Fruit fly (Drosophila melanogaster) whole organism, embryonic: ENCODE results near the gene CG4645.

ENCODE experiments used
- Adf1 ChIP-seq: fragments of 200-800 bp; sonication (Bioruptor generic); IDR thresholded peaks from 2 replicates; pipeline ENCODE4 v1.3.6; 2022; ENCODE audit warnings: missing biosample characterization, missing genetic modification characterization
- Aef1 ChIP-seq: fragments of 200-800 bp; sonication (Bioruptor generic); IDR thresholded peaks from 3 replicates; pipeline ENCODE4 v1.3.6; 2022; ENCODE audit warnings: missing biosample characterization, missing genetic modification characterization
- BtbVII ChIP-seq: fragments of 200-800 bp; sonication (Bioruptor generic); optimal IDR thresholded peaks from 3 replicates; lab custom pipeline; 2017; ENCODE audit warnings: missing biosample characterization, mild to moderate bottlenecking, missing genetic modification characterization
- C15 ChIP-seq: fragments of 200-800 bp; sonication (Bioruptor generic); IDR thresholded peaks from 3 replicates; pipeline ENCODE4 v1.3.6; 2022; ENCODE audit warnings: missing biosample characterization, missing genetic modification characterization
- CG10543 ChIP-seq: fragments of 200-800 bp; sonication (Bioruptor generic); optimal IDR thresholded peaks from 3 replicates; lab custom pipeline; 2017; ENCODE audit warnings: missing biosample characterization, mild to moderate bottlenecking, missing genetic modification characterization, moderate library complexity
- CG10959 ChIP-seq: fragments of 200-800 bp; sonication (Bioruptor generic); IDR thresholded peaks from 2 replicates; pipeline ENCODE4 v1.3.6; 2022; ENCODE audit warnings: missing biosample characterization, missing genetic modification characterization
- CG11695 ChIP-seq: fragments of 200-800 bp; sonication (Bioruptor generic); IDR thresholded peaks from 3 replicates; pipeline ENCODE4 v1.3.6; 2022; ENCODE audit warnings: missing biosample characterization, missing genetic modification characterization
- CG12659 ChIP-seq: fragments of 200-800 bp; sonication (Bioruptor generic); optimal IDR thresholded peaks from 3 replicates; lab custom pipeline; 2017; ENCODE audit warnings: mild to moderate bottlenecking, missing biosample characterization, missing genetic modification reagents, missing genetic modification characterization
- CG12744 ChIP-seq: fragments of 200-800 bp; sonication (Bioruptor generic); optimal IDR thresholded peaks from 2 replicates; lab custom pipeline; 2016; ENCODE audit warnings: missing biosample characterization, missing genetic modification characterization
- CG13894 ChIP-seq: fragments of 200-800 bp; sonication (Bioruptor generic); optimal IDR thresholded peaks from 3 replicates; lab custom pipeline; 2018; ENCODE audit warnings: missing biosample characterization, mild to moderate bottlenecking, missing genetic modification characterization, moderate library complexity
- CG14710 ChIP-seq: fragments of 200-800 bp; sonication (Bioruptor generic); optimal IDR thresholded peaks from 3 replicates; lab custom pipeline; 2019; ENCODE audit warnings: missing biosample characterization, mild to moderate bottlenecking, missing genetic modification characterization, moderate library complexity
- CG17385 ChIP-seq: fragments of 200-800 bp; sonication (Bioruptor generic); optimal IDR thresholded peaks from 3 replicates; lab custom pipeline; 2018; ENCODE audit warnings: missing biosample characterization, mild to moderate bottlenecking, missing genetic modification characterization
- CG18011 ChIP-seq: fragments of 200-800 bp; sonication (Bioruptor generic); optimal IDR thresholded peaks from 2 replicates; lab custom pipeline; 2017; ENCODE audit warnings: missing biosample characterization, missing genetic modification characterization, mild to moderate bottlenecking, moderate library complexity, missing genotype
- CG1832 ChIP-seq: fragments of 200-800 bp; sonication (Bioruptor generic); optimal IDR thresholded peaks from 2 replicates; lab custom pipeline; 2017; ENCODE audit warnings: missing biosample characterization, mild to moderate bottlenecking, missing genetic modification characterization, inconsistent platforms
- CG18764 ChIP-seq: fragments of 200-800 bp; sonication (Bioruptor generic); optimal IDR thresholded peaks from 3 replicates; lab custom pipeline; 2016; ENCODE audit warnings: missing biosample characterization, missing genetic modification characterization
- CG30431 ChIP-seq: fragments of 200-800 bp; sonication (Bioruptor generic); optimal IDR thresholded peaks from 2 replicates; lab custom pipeline; 2017; ENCODE audit warnings: missing biosample characterization, missing genetic modification characterization
- CG3065 ChIP-seq: fragments of 200-800 bp; sonication (Bioruptor generic); optimal IDR thresholded peaks from 2 replicates; lab custom pipeline; 2016; ENCODE audit warnings: missing biosample characterization, missing genetic modification characterization
- CG31365 ChIP-seq: fragments of 200-800 bp; sonication (Bioruptor generic); optimal IDR thresholded peaks from 2 replicates; lab custom pipeline; 2018; ENCODE audit warnings: missing biosample characterization, mild to moderate bottlenecking, missing genetic modification characterization
- CG3281 ChIP-seq: fragments of 200-800 bp; sonication (Bioruptor generic); optimal IDR thresholded peaks from 3 replicates; lab custom pipeline; 2017; ENCODE audit warnings: missing biosample characterization, mild to moderate bottlenecking, missing genetic modification characterization
- CG4360 ChIP-seq: fragments of 200-800 bp; sonication (Bioruptor generic); IDR thresholded peaks from 2 replicates; pipeline ENCODE4 v1.3.6; 2022; ENCODE audit warnings: missing biosample characterization, missing genetic modification characterization
- CG5180 ChIP-seq: fragments of 200-800 bp; sonication (Bioruptor generic); optimal IDR thresholded peaks from 3 replicates; lab custom pipeline; 2017; ENCODE audit warnings: missing biosample characterization, missing genetic modification characterization, mild to moderate bottlenecking, moderate library complexity, missing genetic modification reagents
- CG6854 ChIP-seq: fragments of 200-800 bp; sonication (Bioruptor generic); optimal IDR thresholded peaks from 3 replicates; lab custom pipeline; 2017; ENCODE audit warnings: missing biosample characterization, mild to moderate bottlenecking, missing genetic modification characterization
- CG7357 ChIP-seq: fragments of 200-800 bp; sonication (Bioruptor generic); IDR thresholded peaks from 3 replicates; pipeline ENCODE4 v1.3.6; 2022; ENCODE audit warnings: missing biosample characterization, missing genetic modification characterization
- CG7372 ChIP-seq: fragments of 200-800 bp; sonication (Bioruptor generic); IDR thresholded peaks from 2 replicates; pipeline ENCODE4 v1.3.6; 2022; ENCODE audit warnings: missing biosample characterization, missing genetic modification characterization
- CG8765 ChIP-seq: fragments of 200-800 bp; sonication (Bioruptor generic); IDR thresholded peaks from 2 replicates; pipeline ENCODE4 v1.3.6; 2022; ENCODE audit warnings: missing biosample characterization, missing genetic modification characterization
- Deaf1 ChIP-seq: fragments of 200-800 bp; optimal IDR thresholded peaks from 3 replicates; lab custom pipeline; 2019; ENCODE audit warnings: missing biosample characterization, mild to moderate bottlenecking, missing genetic modification characterization, moderate library complexity
- HLH3B ChIP-seq: fragments of 200-800 bp; sonication (Bioruptor generic); IDR thresholded peaks from 2 replicates; pipeline ENCODE4 v1.3.6; 2022; ENCODE audit warnings: missing biosample characterization, missing genetic modification characterization
- Hmr ChIP-seq: fragments of 200-800 bp; sonication (Bioruptor generic); optimal IDR thresholded peaks from 3 replicates; lab custom pipeline; 2017; ENCODE audit warnings: mild to moderate bottlenecking, missing biosample characterization, missing genetic modification reagents, missing genetic modification characterization
- Hr3 ChIP-seq: fragments of 200-800 bp; sonication (Bioruptor generic); optimal IDR thresholded peaks from 3 replicates; lab custom pipeline; 2016; ENCODE audit warnings: missing biosample characterization, missing genetic modification characterization
- Hr39 ChIP-seq: fragments of >200 bp; optimal IDR thresholded peaks from 2 replicates; lab custom pipeline; 2017
- Hsf ChIP-seq: fragments of 200-800 bp; sonication (Bioruptor generic); optimal IDR thresholded peaks from 3 replicates; lab custom pipeline; 2016; ENCODE audit warnings: missing biosample characterization, missing genetic modification characterization
- Kr ChIP-seq: fragments of 200-800 bp; sonication (Bioruptor generic); optimal IDR thresholded peaks from 2 replicates; lab custom pipeline; 2017; ENCODE audit warnings: missing biosample characterization, mild to moderate bottlenecking, missing genetic modification characterization
- Lhr ChIP-seq: fragments of 200-800 bp; sonication (Bioruptor generic); optimal IDR thresholded peaks from 3 replicates; lab custom pipeline; 2017; ENCODE audit warnings: mild to moderate bottlenecking, missing biosample characterization, missing genetic modification reagents, missing genetic modification characterization
- Med ChIP-seq: fragments of 200-800 bp; sonication (Bioruptor generic); peaks from one replicate; lab custom pipeline; 2016; ENCODE audit warnings: missing biosample characterization, missing genetic modification characterization, mild to moderate bottlenecking, inconsistent platforms, moderate library complexity
- NC2β ChIP-seq: fragments of 200-800 bp; sonication (Bioruptor generic); optimal IDR thresholded peaks from 2 replicates; lab custom pipeline; 2016; ENCODE audit warnings: missing biosample characterization, missing genetic modification characterization
- NfI ChIP-seq: fragments of 200-800 bp; sonication (Bioruptor generic); optimal IDR thresholded peaks from 3 replicates; lab custom pipeline; 2018; ENCODE audit warnings: missing biosample characterization, mild to moderate bottlenecking, missing genetic modification characterization, moderate library complexity
- Sry-β ChIP-seq: fragments of 200-800 bp; sonication (Bioruptor generic); optimal IDR thresholded peaks from 2 replicates; lab custom pipeline; 2018; ENCODE audit warnings: missing biosample characterization, mild to moderate bottlenecking, missing genetic modification characterization, moderate library complexity
- Xrp1 ChIP-seq: fragments of 200-800 bp; sonication (Bioruptor generic); IDR thresholded peaks from 2 replicates; pipeline ENCODE4 v1.3.6; 2022; ENCODE audit warnings: missing biosample characterization, missing genetic modification characterization
- cwo ChIP-seq: fragments of 200-800 bp; sonication (Bioruptor generic); optimal IDR thresholded peaks from 3 replicates; lab custom pipeline; 2017; ENCODE audit warnings: missing biosample characterization, missing genetic modification characterization, mild to moderate bottlenecking, moderate library complexity, missing genetic modification reagents
- exex ChIP-seq: fragments of 200-800 bp; sonication (Bioruptor generic); optimal IDR thresholded peaks from 4 replicates; lab custom pipeline; 2018; ENCODE audit warnings: missing biosample characterization, mild to moderate bottlenecking, missing genetic modification characterization, moderate library complexity
- eyg ChIP-seq: fragments of 200-800 bp; sonication (Bioruptor generic); optimal IDR thresholded peaks from 3 replicates; lab custom pipeline; 2016; ENCODE audit warnings: missing biosample characterization, missing genetic modification characterization
- gcm2 ChIP-seq: fragments of 200-800 bp; sonication (Bioruptor generic); optimal IDR thresholded peaks from 2 replicates; lab custom pipeline; 2016; ENCODE audit warnings: missing biosample characterization, missing genetic modification characterization
- grau ChIP-seq: fragments of 200-800 bp; optimal IDR thresholded peaks from 3 replicates; lab custom pipeline; 2019; ENCODE audit warnings: missing biosample characterization, mild to moderate bottlenecking, missing genetic modification characterization, moderate library complexity
- kah ChIP-seq: fragments of 200-800 bp; sonication (Bioruptor generic); optimal IDR thresholded peaks from 2 replicates; lab custom pipeline; 2018; ENCODE audit warnings: missing biosample characterization, mild to moderate bottlenecking, missing genetic modification characterization
- lab ChIP-seq: fragments of 200-800 bp; sonication (Bioruptor generic); optimal IDR thresholded peaks from 3 replicates; lab custom pipeline; 2017; ENCODE audit warnings: missing biosample characterization, missing genetic modification characterization, mild to moderate bottlenecking, moderate library complexity, missing genetic modification reagents
- maf-S ChIP-seq: fragments of 200-800 bp; sonication (Bioruptor generic); optimal IDR thresholded peaks from 2 replicates; lab custom pipeline; 2016; ENCODE audit warnings: missing biosample characterization, missing genetic modification characterization
- nau ChIP-seq: fragments of 200-800 bp; sonication (Bioruptor generic); optimal IDR thresholded peaks from 3 replicates; lab custom pipeline; 2017; ENCODE audit warnings: missing biosample characterization, mild to moderate bottlenecking, missing genetic modification characterization, missing genetic modification reagents
- odd ChIP-seq: fragments of 200-800 bp; sonication (Bioruptor generic); optimal IDR thresholded peaks from 2 replicates; lab custom pipeline; 2017; ENCODE audit warnings: missing biosample characterization, mild to moderate bottlenecking, missing genetic modification characterization
- pfk ChIP-seq: fragments of 200-800 bp; sonication (Bioruptor generic); optimal IDR thresholded peaks from 2 replicates; lab custom pipeline; 2018; ENCODE audit warnings: missing biosample characterization, mild to moderate bottlenecking, missing genetic modification characterization, moderate library complexity
- pita ChIP-seq: fragments of 200-800 bp; sonication (Bioruptor generic); optimal IDR thresholded peaks from 2 replicates; lab custom pipeline; 2017; ENCODE audit warnings: missing biosample characterization, mild to moderate bottlenecking, missing genetic modification characterization
- sd ChIP-seq: fragments of 200-800 bp; sonication (Bioruptor generic); optimal IDR thresholded peaks from 3 replicates; lab custom pipeline; 2018; ENCODE audit warnings: missing biosample characterization, mild to moderate bottlenecking, missing genetic modification characterization, moderate library complexity
- vvl ChIP-seq: fragments of 200-800 bp; sonication (Bioruptor generic); IDR thresholded peaks from 2 replicates; pipeline ENCODE4 v1.3.6; 2022; ENCODE audit warnings: missing biosample characterization, missing genetic modification characterization

The CG4645 gene

DNA sequence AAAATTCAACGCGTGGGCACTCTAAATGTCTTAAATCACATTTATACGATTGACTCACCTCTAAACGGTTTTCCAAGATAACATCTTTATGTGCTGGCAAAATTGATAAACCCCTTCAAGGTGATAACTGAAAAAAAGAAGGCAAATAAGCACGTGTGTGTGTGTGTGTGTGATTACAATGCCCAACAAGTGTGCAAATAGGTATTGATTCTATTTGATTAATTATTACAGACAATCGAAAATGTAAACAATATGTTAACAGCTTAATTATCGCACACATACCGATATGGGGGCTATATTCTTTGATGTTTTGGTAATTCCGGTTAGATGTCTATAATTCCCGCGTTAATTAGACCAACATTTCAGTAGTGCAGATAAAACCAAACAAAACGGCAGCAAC lies 23.2 kb upstream of the CG4645 start (continued):
- TF ChIP-seq CG18764 (GFP tag; lab: Kevin White, UChicago): no peak
- no peak for TF ChIP-seq Sry-β (GFP tag; lab: Kevin White, UChicago)
- TF ChIP-seq vvl (GFP tag; lab: Robert Waterston, UW): no peak
- TF ChIP-seq NC2β (GFP tag; lab: Kevin White, UChicago): no peak
- TF ChIP-seq CG30431: no peak
- no peak for TF ChIP-seq CG7372 (GFP tag; lab: Robert Waterston, UW)
- peak; percentile 33 for TF ChIP-seq CG3281 (GFP tag; lab: Kevin White, UChicago)
- peak; percentile 40 for TF ChIP-seq BtbVII (GFP tag; lab: Kevin White, UChicago)
- no peak for TF ChIP-seq pita (GFP tag; lab: Kevin White, UChicago)
- peak; percentile 74 for TF ChIP-seq exex (tag; lab: Kevin White, UChicago)
- TF ChIP-seq CG14710 (tag; lab: Kevin White, UChicago): no peak
- TF ChIP-seq sd (tag; lab: Kevin White, UChicago): no peak
- TF ChIP-seq cwo: peak; percentile 4
- TF ChIP-seq CG4360 (GFP tag; lab: Robert Waterston, UW): no peak
- TF ChIP-seq CG31365 (tag; lab: Kevin White, UChicago): no peak
- peak; percentile 51 for TF ChIP-seq Med (GFP tag; lab: Kevin White, UChicago)
- TF ChIP-seq kah (GFP tag; lab: Kevin White, UChicago): no peak
- TF ChIP-seq CG11695 (GFP tag; lab: Robert Waterston, UW): no peak
- peak; percentile 64 for TF ChIP-seq lab (GFP tag; lab: Kevin White, UChicago)
- no peak for TF ChIP-seq CG10959
- TF ChIP-seq CG7357 (GFP tag; lab: Robert Waterston, UW): no peak
- TF ChIP-seq CG12659 (GFP tag; lab: Kevin White, UChicago): no peak
- no peak for TF ChIP-seq CG17385 (GFP tag; lab: Kevin White, UChicago)
- no peak for TF ChIP-seq C15 (GFP tag; lab: Robert Waterston, UW)
- TF ChIP-seq CG13894 (tag; lab: Kevin White, UChicago): no peak
- TF ChIP-seq grau (tag; lab: Kevin White, UChicago): no peak
- no peak for TF ChIP-seq CG10543 (GFP tag; lab: Kevin White, UChicago)
- TF ChIP-seq Deaf1 (tag; lab: Kevin White, UChicago): no peak
- TF ChIP-seq nau (GFP tag; lab: Kevin White, UChicago): no peak
- TF ChIP-seq CG3065 (GFP tag; lab: Kevin White, UChicago): no peak
- no peak for TF ChIP-seq CG1832 (GFP tag; lab: Kevin White, UChicago)
- TF ChIP-seq Hmr (GFP tag; lab: Kevin White, UChicago): peak; percentile 24
- TF ChIP-seq gcm2: no peak
- no peak for TF ChIP-seq CG12744 (GFP tag; lab: Kevin White, UChicago)
- no peak for TF ChIP-seq pfk (GFP tag; lab: Kevin White, UChicago)
- no peak for TF ChIP-seq eyg (GFP tag; lab: Kevin White, UChicago)
- no peak for TF ChIP-seq Xrp1 (GFP tag; lab: Robert Waterston, UW)
- no peak for TF ChIP-seq NfI (GFP tag; lab: Kevin White, UChicago)
- no peak for TF ChIP-seq CG8765 (GFP tag; lab: Robert Waterston, UW)
- no peak for TF ChIP-seq Hr3 (GFP tag; lab: Kevin White, UChicago)
- TF ChIP-seq HLH3B (GFP tag; lab: Robert Waterston, UW): no peak
- no peak for TF ChIP-seq maf-S
- no peak for TF ChIP-seq Adf1 (GFP tag; lab: Robert Waterston, UW)
- no peak for TF ChIP-seq Aef1 (GFP tag; lab: Robert Waterston, UW)
- TF ChIP-seq odd (GFP tag; lab: Kevin White, UChicago): no peak
- TF ChIP-seq Kr (GFP tag; lab: Kevin White, UChicago): no peak
- TF ChIP-seq Lhr (GFP tag; lab: Kevin White, UChicago): no peak
- no peak for TF ChIP-seq CG5180
- TF ChIP-seq Hr39 (lab: Kevin White, UChicago): no peak
- TF ChIP-seq Hsf: no peak
- TF ChIP-seq CG18011: no peak
- no peak for TF ChIP-seq CG6854 (GFP tag; lab: Kevin White, UChicago)
